Worm (Caenorhabditis elegans) whole organism, L3 larva: Measurements from ENCODE around the gene F59A1.11.

Source experiments
- egl-27 ChIP-seq: sonication (generic microtip); optimal IDR thresholded peaks from 4 replicates; lab custom pipeline; 2017; ENCODE audit warnings: missing biosample characterization, missing genetic modification reagents, missing genetic modification characterization
- fos-1 ChIP-seq: fragments of 150-350 bp; optimal IDR thresholded peaks from 2 replicates; lab custom pipeline; 2014; ENCODE audit warnings: missing biosample characterization, missing genetic modification characterization
- jun-1 ChIP-seq: fragments of 150-350 bp; optimal IDR thresholded peaks from 2 replicates; lab custom pipeline; 2014; ENCODE audit warnings: missing biosample characterization, missing genetic modification reagents, missing genetic modification characterization
- nhr-77 ChIP-seq: fragments of 150-350 bp; optimal IDR thresholded peaks from 2 replicates; lab custom pipeline; 2014; ENCODE audit warnings: missing biosample characterization, missing genetic modification characterization

ce11 chrV:17624906-17625305 lies 40.9 kb downstream of the F59A1.11 start, which contains the start of gene F57G4.11:
- TF ChIP-seq nhr-77: no peak
- TF ChIP-seq fos-1 (tag; lab: Kevin White, UChicago): no peak
- TF ChIP-seq egl-27: no peak
- no peak for TF ChIP-seq jun-1
